Fruit fly (Drosophila melanogaster): Measurements from ENCODE around the gene CG1986.

DNA sequence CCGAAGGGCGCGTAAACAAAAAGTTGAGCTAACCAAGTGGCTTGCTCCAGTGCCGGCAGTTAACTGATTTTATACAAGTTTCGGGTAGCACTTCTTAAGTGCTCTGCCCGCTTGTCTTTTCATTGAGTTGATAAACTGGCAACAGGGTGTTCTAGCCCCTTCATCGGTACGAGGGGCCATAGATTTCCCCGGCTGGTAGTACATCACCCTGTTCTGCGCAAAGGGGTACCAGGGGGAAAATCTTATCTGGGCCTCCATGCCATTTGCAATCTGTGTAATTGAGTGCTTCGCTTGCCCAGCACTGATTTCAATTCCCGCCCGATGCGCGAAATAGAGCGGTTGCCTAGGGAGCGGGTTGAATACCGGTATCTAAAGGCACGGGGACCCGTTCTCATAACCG, 39.3 kb downstream of the CG1986 start, which contains the start of gene CG45061:
- TF ChIP-seq psq (optimal IDR thresholded peaks at IDR 0.05) (no peak), Myc (optimal IDR thresholded peaks at IDR 0.05) (no peak), Sin3A (optimal IDR thresholded peaks at IDR 0.05) (no peak)
